Fruit fly (Drosophila melanogaster): ENCODE results near the gene CG17672.

Gene CG17672

DNA sequence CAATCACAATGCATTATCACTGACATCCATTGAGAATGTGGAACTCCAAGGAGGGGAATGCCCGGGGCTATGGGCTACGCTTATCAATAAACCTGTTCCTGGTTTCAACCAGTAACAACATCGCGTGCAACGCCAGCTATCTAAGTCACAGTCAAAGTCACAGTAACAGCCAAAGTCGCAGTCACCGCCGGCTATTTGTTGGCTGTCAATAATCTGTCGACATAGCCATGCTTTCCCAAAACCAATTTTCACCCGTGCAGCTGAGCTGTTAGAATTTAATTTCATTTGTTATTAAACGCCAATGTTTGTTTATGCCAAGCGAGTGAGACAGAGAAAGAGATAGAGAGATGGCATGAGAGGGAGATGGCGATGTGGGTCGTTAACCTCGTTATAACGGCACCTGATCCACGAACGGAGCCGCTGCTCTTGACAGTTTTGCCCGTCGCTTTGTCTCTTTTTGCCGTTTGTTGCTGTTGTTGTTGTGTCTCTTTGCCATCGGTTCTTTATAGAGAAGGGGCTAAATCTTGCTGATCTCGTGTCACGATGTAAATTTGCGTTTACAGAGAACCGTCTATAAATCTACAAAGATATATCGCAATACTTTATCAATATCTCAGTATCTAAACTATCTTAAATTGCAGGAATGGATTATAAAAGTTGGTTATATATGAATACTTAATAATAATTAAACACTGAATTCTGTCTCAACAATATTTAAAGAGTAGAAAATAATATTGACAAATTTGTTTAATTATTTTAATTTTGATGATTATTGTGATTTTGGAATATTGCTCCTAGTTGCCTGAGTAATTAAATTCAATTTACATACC is 3.5 kb downstream of the CG17672 start (continued):
- TF ChIP-seq hbn (GFP tag; IDR thresholded peaks at IDR 0.05; ENCODE audit: partially characterized antibody) (no peak), H2.0 (GFP tag; IDR thresholded peaks at IDR 0.05) (no peak), Hand (GFP tag; optimal IDR thresholded peaks at IDR 0.05) (no peak), Opbp (GFP tag; IDR thresholded peaks at IDR 0.05; ENCODE audit: partially characterized antibody) (no peak), CG18764 (GFP tag; optimal IDR thresholded peaks at IDR 0.05) (no peak), fd64A (GFP tag; optimal IDR thresholded peaks at IDR 0.05) (peak; percentile 67), crp (GFP tag; optimal IDR thresholded peaks at IDR 0.05) (no peak), pnt (GFP tag; optimal IDR thresholded peaks at IDR 0.05) (no peak), Dll (GFP tag; IDR thresholded peaks at IDR 0.05; ENCODE audit: partially characterized antibody) (peak; percentile 72), CG6254 (GFP tag; optimal IDR thresholded peaks at IDR 0.05) (no peak), Jarid2 (GFP tag; optimal IDR thresholded peaks at IDR 0.05) (no peak), zfh1 (GFP tag; IDR thresholded peaks at IDR 0.05) (no peak), Elba2 (GFP tag; optimal IDR thresholded peaks at IDR 0.05) (no peak), CG12942 (GFP tag; optimal IDR thresholded peaks at IDR 0.05) (no peak), sqz (GFP tag; optimal IDR thresholded peaks at IDR 0.05) (peak; percentile 16), pan (optimal IDR thresholded peaks at IDR 0.05) (no peak), pan (GFP tag; optimal IDR thresholded peaks at IDR 0.05 in 1 of 2, IDR thresholded peaks at IDR 0.05 in 1 of 2) (no peak), C15 (GFP tag; IDR thresholded peaks at IDR 0.05) (no peak), Xrp1 (GFP tag; IDR thresholded peaks at IDR 0.05) (no peak), CTCF (GFP tag; optimal IDR thresholded peaks at IDR 0.05) (peak; percentile 11), CG13296 (GFP tag; optimal IDR thresholded peaks at IDR 0.05) (no peak), CG14014 (GFP tag; IDR thresholded peaks at IDR 0.05) (no peak), CG8478 (optimal IDR thresholded peaks at IDR 0.05) (no peak), Six4 (GFP tag; optimal IDR thresholded peaks at IDR 0.05) (no peak), unpg (GFP tag; optimal IDR thresholded peaks at IDR 0.05) (no peak), CG16863 (GFP tag; optimal IDR thresholded peaks at IDR 0.05) (no peak), CG1603 (tag; optimal IDR thresholded peaks at IDR 0.05) (peak; percentile 51), nerfin-2 (GFP tag; IDR thresholded peaks at IDR 0.05; ENCODE audit: partially characterized antibody) (no peak), sim (GFP tag; IDR thresholded peaks at IDR 0.05) (no peak), CG6765 (GFP tag; optimal IDR thresholded peaks at IDR 0.05) (no peak), bsh (GFP tag; optimal IDR thresholded peaks at IDR 0.05) (peak in 1 of 2 experiments; percentile 16), Kr (GFP tag; optimal IDR thresholded peaks at IDR 0.05) (no peak), B-H2 (GFP tag; optimal IDR thresholded peaks at IDR 0.05) (no peak), CG2889 (GFP tag; IDR thresholded peaks at IDR 0.05) (no peak), gcm (GFP tag; optimal IDR thresholded peaks at IDR 0.05) (no peak), CG15011 (GFP tag; optimal IDR thresholded peaks at IDR 0.05) (no peak), CG18599 (GFP tag; optimal IDR thresholded peaks at IDR 0.05) (no peak), sens-2 (GFP tag; IDR thresholded peaks at IDR 0.05) (0 out of 2 replicates have a peak, but pooled peaks have one; percentile 29), Poxn (GFP tag; IDR thresholded peaks at IDR 0.05) (no peak), trem (tag; optimal IDR thresholded peaks at IDR 0.05) (no peak), inv (GFP tag; IDR thresholded peaks at IDR 0.05; ENCODE audit: partially characterized antibody) (no peak), slbo (GFP tag; IDR thresholded peaks at IDR 0.05) (no peak), chn (GFP tag; optimal IDR thresholded peaks at IDR 0.05) (no peak), HLH54F (GFP tag; optimal IDR thresholded peaks at IDR 0.05) (no peak), Mrtf (GFP tag; IDR thresholded peaks at IDR 0.05) (no peak), CG6175 (GFP tag; IDR thresholded peaks at IDR 0.05) (no peak), grau (tag; optimal IDR thresholded peaks at IDR 0.05) (peak; percentile 40), CG17612 (GFP tag; IDR thresholded peaks at IDR 0.05) (no peak), CG17802 (tag; optimal IDR thresholded peaks at IDR 0.05) (no peak), CG14710 (tag; optimal IDR thresholded peaks at IDR 0.05) (peak; percentile 49)

Measured in whole organism, embryonic.